Fruit fly (Drosophila melanogaster) whole organism, embryonic: ENCODE measurements around the gene Utx.

Source experiments
- Adf1 ChIP-seq: fragments of 200-800 bp; sonication (Bioruptor generic); IDR thresholded peaks from 2 replicates; pipeline ENCODE4 v1.3.6; 2022; ENCODE audit warnings: missing biosample characterization, missing genetic modification characterization
- Antp ChIP-seq: fragments of 200-800 bp; sonication (Bioruptor generic); optimal IDR thresholded peaks from 3 replicates; lab custom pipeline; 2016; ENCODE audit warnings: missing biosample characterization, missing genetic modification characterization
- Atf6 ChIP-seq: fragments of 200-800 bp; sonication (Bioruptor generic); IDR thresholded peaks from 2 replicates; pipeline ENCODE4 v1.3.6; 2022; ENCODE audit warnings: missing biosample characterization, missing genetic modification characterization
- Bdp1 ChIP-seq: fragments of 200-800 bp; sonication (Bioruptor generic); optimal IDR thresholded peaks from 3 replicates; lab custom pipeline; 2016; ENCODE audit warnings: missing biosample characterization, missing genetic modification characterization
- CG11085 ChIP-seq: fragments of 200-800 bp; sonication (Bioruptor generic); IDR thresholded peaks from 2 replicates; pipeline ENCODE4 v1.3.6; 2022; ENCODE audit warnings: missing biosample characterization, missing genetic modification characterization
- CG11093 ChIP-seq: fragments of 200-800 bp; sonication (Bioruptor generic); IDR thresholded peaks from 3 replicates; pipeline ENCODE4 v1.3.6; 2022; ENCODE audit warnings: missing biosample characterization, missing genetic modification characterization
- CG11695 ChIP-seq: fragments of 200-800 bp; sonication (Bioruptor generic); IDR thresholded peaks from 3 replicates; pipeline ENCODE4 v1.3.6; 2022; ENCODE audit warnings: missing biosample characterization, missing genetic modification characterization
- CG12104 ChIP-seq: fragments of 200-800 bp; sonication (Bioruptor generic); optimal IDR thresholded peaks from 3 replicates; lab custom pipeline; 2016; ENCODE audit warnings: missing biosample characterization, missing genetic modification characterization
- CG12769 ChIP-seq: fragments of 200-800 bp; sonication (Bioruptor generic); optimal IDR thresholded peaks from 2 replicates; lab custom pipeline; 2019; ENCODE audit warnings: missing biosample characterization, mild to moderate bottlenecking, missing genetic modification characterization, moderate library complexity
- CG13123 ChIP-seq: fragments of 200-800 bp; sonication (Bioruptor generic); optimal IDR thresholded peaks from 2 replicates; lab custom pipeline; 2016; ENCODE audit warnings: missing biosample characterization, missing genetic modification characterization
- CG16863 ChIP-seq: fragments of 200-800 bp; sonication (Bioruptor generic); optimal IDR thresholded peaks from 3 replicates; lab custom pipeline; 2016; ENCODE audit warnings: missing biosample characterization, missing genetic modification characterization
- CG17359 ChIP-seq: fragments of 200-800 bp; sonication (Bioruptor generic); optimal IDR thresholded peaks from 3 replicates; lab custom pipeline; 2018; ENCODE audit warnings: missing biosample characterization, mild to moderate bottlenecking, missing genetic modification characterization, moderate library complexity
- CG18599 ChIP-seq: fragments of 200-800 bp; sonication (Bioruptor generic); optimal IDR thresholded peaks from 3 replicates; lab custom pipeline; 2017; ENCODE audit warnings: missing biosample characterization, missing genetic modification characterization, mild to moderate bottlenecking, moderate library complexity, missing genetic modification reagents
- CG18619 ChIP-seq: fragments of 200-800 bp; sonication (Bioruptor generic); optimal IDR thresholded peaks from 3 replicates; lab custom pipeline; 2017; ENCODE audit warnings: missing biosample characterization, mild to moderate bottlenecking, missing genetic modification characterization
- CG2120 ChIP-seq: fragments of 200-800 bp; sonication (Bioruptor generic); optimal IDR thresholded peaks from 3 replicates; lab custom pipeline; 2016; ENCODE audit warnings: missing biosample characterization, missing genetic modification characterization
- CG2712 ChIP-seq: fragments of 200-800 bp; optimal IDR thresholded peaks from 3 replicates; lab custom pipeline; 2019; ENCODE audit warnings: missing biosample characterization, mild to moderate bottlenecking, missing genetic modification characterization, moderate library complexity
- CG30020 ChIP-seq: fragments of 200-800 bp; optimal IDR thresholded peaks from 2 replicates; lab custom pipeline; 2019; ENCODE audit warnings: missing biosample characterization, mild to moderate bottlenecking, missing genetic modification characterization, moderate library complexity
- CG3163 ChIP-seq: fragments of 200-800 bp; sonication (Bioruptor generic); optimal IDR thresholded peaks from 3 replicates; lab custom pipeline; 2016; ENCODE audit warnings: missing biosample characterization, missing genetic modification characterization
- CG34224 ChIP-seq: fragments of 200-800 bp; sonication (Bioruptor generic); IDR thresholded peaks from 3 replicates; pipeline ENCODE4 v1.3.6; 2022; ENCODE audit warnings: missing biosample characterization, missing genetic modification characterization; ENCODE audit not compliant: partially characterized antibody
- CG4424 ChIP-seq: fragments of 200-800 bp; sonication (Bioruptor generic); optimal IDR thresholded peaks from 3 replicates; lab custom pipeline; 2016; ENCODE audit warnings: missing biosample characterization, missing genetic modification characterization
- CG4707 ChIP-seq: fragments of 200-800 bp; sonication (Bioruptor generic); optimal IDR thresholded peaks from 2 replicates; lab custom pipeline; 2018; ENCODE audit warnings: missing biosample characterization, mild to moderate bottlenecking, missing genetic modification characterization, moderate library complexity
- CG4730 ChIP-seq: fragments of 200-800 bp; sonication (Bioruptor generic); IDR thresholded peaks from 2 replicates; pipeline ENCODE4 v1.3.6; 2022; ENCODE audit warnings: missing biosample characterization, missing genetic modification characterization
- CG7357 ChIP-seq: fragments of 200-800 bp; sonication (Bioruptor generic); IDR thresholded peaks from 3 replicates; pipeline ENCODE4 v1.3.6; 2022; ENCODE audit warnings: missing biosample characterization, missing genetic modification characterization
- CG8290 ChIP-seq, 3 experiments: fragments of 200-800 bp; sonication (Bioruptor generic); optimal IDR thresholded peaks; 2 replicates each; lab custom pipeline; 2016 to 2019; ENCODE audit warnings: missing biosample characterization in 3 of 3, missing genetic modification characterization in 3 of 3, mild to moderate bottlenecking in 2 of 3, moderate library complexity in 1 of 3
- CG8478 ChIP-seq: fragments of >200 bp; optimal IDR thresholded peaks from 2 replicates; lab custom pipeline; 2018
- CG8944 ChIP-seq: fragments of 200-800 bp; sonication (Bioruptor generic); optimal IDR thresholded peaks from 3 replicates; lab custom pipeline; 2016; ENCODE audit warnings: missing biosample characterization, missing genetic modification characterization
- CG9817 ChIP-seq: fragments of 200-800 bp; sonication (Bioruptor generic); optimal IDR thresholded peaks from 2 replicates; lab custom pipeline; 2018; ENCODE audit warnings: missing biosample characterization, mild to moderate bottlenecking, missing genetic modification characterization, moderate library complexity
- CkIIα-i1 ChIP-seq: fragments of 200-800 bp; sonication (Bioruptor generic); IDR thresholded peaks from 2 replicates; pipeline ENCODE4 v1.3.6; 2022; ENCODE audit warnings: missing biosample characterization, missing genetic modification characterization
- CrebB ChIP-seq: fragments of 200-800 bp; sonication (Bioruptor generic); optimal IDR thresholded peaks from 3 replicates; lab custom pipeline; 2018; ENCODE audit warnings: missing biosample characterization, mild to moderate bottlenecking, missing genetic modification characterization
- Dip2 ChIP-seq: fragments of 200-800 bp; sonication (Bioruptor generic); IDR thresholded peaks from 2 replicates; pipeline ENCODE4 v1.3.6; 2022; ENCODE audit warnings: missing biosample characterization, missing genetic modification characterization
- Fer1 ChIP-seq: fragments of 200-800 bp; sonication (Bioruptor generic); optimal IDR thresholded peaks from 2 replicates; lab custom pipeline; 2017; ENCODE audit warnings: missing biosample characterization, mild to moderate bottlenecking, missing genetic modification characterization
- Hr39 ChIP-seq: fragments of >200 bp; optimal IDR thresholded peaks from 2 replicates; lab custom pipeline; 2017
- Jarid2 ChIP-seq: fragments of 200-800 bp; sonication (Bioruptor generic); optimal IDR thresholded peaks from 3 replicates; lab custom pipeline; 2017; ENCODE audit warnings: mild to moderate bottlenecking, missing biosample characterization, missing genetic modification reagents, missing genetic modification characterization
- Rx ChIP-seq: fragments of 200-800 bp; sonication (Bioruptor generic); IDR thresholded peaks from 2 replicates; pipeline ENCODE4 v1.3.6; 2022; ENCODE audit warnings: missing biosample characterization, missing genetic modification characterization
- aop ChIP-seq: fragments of 200-800 bp; sonication (Bioruptor generic); IDR thresholded peaks from 2 replicates; pipeline ENCODE4 v1.3.6; 2022; ENCODE audit warnings: missing biosample characterization, missing genetic modification characterization
- cad ChIP-seq: fragments of >200 bp; optimal IDR thresholded peaks from 2 replicates; lab custom pipeline; 2017; ENCODE audit warnings: missing biosample characterization, missing genetic modification characterization
- chm ChIP-seq: fragments of 200-800 bp; sonication (Bioruptor generic); IDR thresholded peaks from 2 replicates; pipeline ENCODE4 v1.3.6; 2022; ENCODE audit warnings: missing biosample characterization, missing genetic modification characterization
- dpn ChIP-seq, 2 experiments: fragments of 200-800 bp; sonication (Bioruptor generic); optimal IDR thresholded peaks; 3 replicates each; lab custom pipeline; 2016; ENCODE audit warnings: missing biosample characterization in 2 of 2, missing genetic modification characterization in 2 of 2
- eyg ChIP-seq: fragments of 200-800 bp; sonication (Bioruptor generic); optimal IDR thresholded peaks from 3 replicates; lab custom pipeline; 2016; ENCODE audit warnings: missing biosample characterization, missing genetic modification characterization
- fru ChIP-seq: fragments of >200 bp; optimal IDR thresholded peaks from 2 replicates; lab custom pipeline; 2017
- lmd ChIP-seq: fragments of 200-800 bp; sonication (Bioruptor generic); IDR thresholded peaks from 2 replicates; pipeline ENCODE4 v1.3.6; 2022; ENCODE audit warnings: missing biosample characterization, missing genetic modification characterization
- maf-S ChIP-seq: fragments of 200-800 bp; sonication (Bioruptor generic); optimal IDR thresholded peaks from 2 replicates; lab custom pipeline; 2016; ENCODE audit warnings: missing biosample characterization, missing genetic modification characterization
- prd ChIP-seq, 3 experiments: fragments of >200 bp in 2 of 3; fragments of 200-800 bp in 1 of 3; sonication (Bioruptor generic) in 1 of 3; optimal IDR thresholded peaks in 2 of 3; IDR thresholded peaks in 1 of 3; 2 replicates in 2 of 3; 3 replicates in 1 of 3; pipeline versions ENCODE4 v1.3.6 to Lab custom; 2017 to 2022; ENCODE audit warnings: missing biosample characterization in 1 of 3, missing genetic modification characterization in 1 of 3
- pzg ChIP-seq: fragments of 200-800 bp; sonication (Bioruptor generic); optimal IDR thresholded peaks from 3 replicates; lab custom pipeline; 2018; ENCODE audit warnings: missing biosample characterization, mild to moderate bottlenecking, missing genetic modification characterization, moderate library complexity
- ranshi ChIP-seq: fragments of 200-800 bp; sonication (Bioruptor generic); IDR thresholded peaks from 2 replicates; pipeline ENCODE4 v1.3.6; 2022; ENCODE audit warnings: missing biosample characterization, missing genetic modification characterization
- ro ChIP-seq: fragments of 200-800 bp; sonication (Bioruptor generic); IDR thresholded peaks from 2 replicates; pipeline ENCODE4 v1.3.6; 2022; ENCODE audit warnings: missing biosample characterization, missing genetic modification characterization
- sc ChIP-seq, 3 experiments: fragments of >200 bp in 2 of 3; fragments of 200-800 bp in 1 of 3; sonication (Bioruptor generic) in 1 of 3; optimal IDR thresholded peaks; 2 replicates in 2 of 3; 3 replicates in 1 of 3; lab custom pipeline; 2017; ENCODE audit warnings: mild to moderate bottlenecking in 1 of 3, missing biosample characterization in 1 of 3, missing genetic modification characterization in 1 of 3, missing genetic modification reagents in 1 of 3
- sd ChIP-seq: fragments of 200-800 bp; sonication (Bioruptor generic); optimal IDR thresholded peaks from 3 replicates; lab custom pipeline; 2018; ENCODE audit warnings: missing biosample characterization, mild to moderate bottlenecking, missing genetic modification characterization, moderate library complexity
- sens-2 ChIP-seq: fragments of 200-800 bp; sonication (Bioruptor generic); IDR thresholded peaks from 2 replicates; pipeline ENCODE4 v1.3.6; 2022; ENCODE audit warnings: missing biosample characterization, missing genetic modification characterization
- sisA ChIP-seq: fragments of 200-800 bp; sonication (Bioruptor generic); IDR thresholded peaks from 2 replicates; pipeline ENCODE4 v1.3.6; 2022; ENCODE audit warnings: missing biosample characterization, missing genetic modification characterization
- wek ChIP-seq: fragments of 200-800 bp; sonication (Bioruptor generic); optimal IDR thresholded peaks from 3 replicates; lab custom pipeline; 2018; ENCODE audit warnings: missing biosample characterization, mild to moderate bottlenecking, missing genetic modification characterization, moderate library complexity

Utx gene

DNA sequence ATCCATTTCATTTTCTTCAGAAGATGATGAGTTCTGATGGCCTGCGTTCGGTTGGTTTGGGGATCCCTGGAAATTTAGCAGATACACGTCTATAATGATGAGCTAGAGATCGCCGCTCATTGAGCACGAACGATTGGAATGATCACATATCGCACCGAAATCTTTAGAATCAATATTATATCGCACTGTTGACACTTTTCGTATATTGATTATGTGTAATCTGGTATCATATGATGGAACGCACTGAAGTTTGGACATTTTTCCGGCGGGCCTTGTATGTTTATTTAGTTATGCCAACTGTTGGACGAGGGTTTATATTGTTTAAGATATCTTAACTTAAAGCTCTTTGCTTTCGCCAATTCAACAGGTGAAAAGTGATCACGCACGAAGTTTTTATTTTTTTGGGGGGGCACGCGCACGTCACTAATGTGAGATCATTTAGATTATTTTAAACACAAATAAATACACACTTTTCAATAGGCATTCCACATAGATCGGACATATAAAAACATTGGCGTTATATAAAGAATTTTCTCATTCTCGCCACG, 42.5 kb upstream of the Utx start (continued):
- TF ChIP-seq eyg (no peak), CG30020 (tag; lab: Kevin White, UChicago) (no peak), CG4707 (GFP tag; lab: Kevin White, UChicago) (no peak), fru (lab: Kevin White, UChicago) (no peak), CG9817 (tag; lab: Kevin White, UChicago) (no peak), CG8290 (GFP tag; optimal IDR thresholded peaks at IDR 0.05; lab: Kevin White, UChicago) (no peak), CG8290 (tag; optimal IDR thresholded peaks at IDR 0.05; lab: Kevin White, UChicago) (peak; percentile 26 to 36), CG13123 (no peak), Antp (GFP tag; lab: Kevin White, UChicago) (peak; percentile 18), CG16863 (GFP tag; lab: Kevin White, UChicago) (no peak), chm (GFP tag; lab: Robert Waterston, UW) (no peak), CG2120 (GFP tag; lab: Kevin White, UChicago) (no peak), Fer1 (GFP tag; lab: Kevin White, UChicago) (no peak), sd (tag; lab: Kevin White, UChicago) (no peak), CG18599 (GFP tag; lab: Kevin White, UChicago) (no peak), CG17359 (tag; lab: Kevin White, UChicago) (no peak), maf-S (GFP tag; lab: Kevin White, UChicago) (no peak), Bdp1 (no peak), CG11093 (no peak), CG8478 (lab: Kevin White, UChicago) (no peak), CG8944 (GFP tag; lab: Kevin White, UChicago) (no peak), aop (no peak), CrebB (no peak), wek (GFP tag; lab: Kevin White, UChicago) (no peak), prd (optimal IDR thresholded peaks at IDR 0.05; lab: Kevin White, UChicago) (no peak), prd (GFP tag; IDR thresholded peaks at IDR 0.05; lab: Robert Waterston, UW) (no peak), Rx (GFP tag; lab: Robert Waterston, UW) (no peak), Hr39 (lab: Kevin White, UChicago) (no peak), dpn (GFP tag; optimal IDR thresholded peaks at IDR 0.05; lab: Kevin White, UChicago) (peak; percentile 6 to 28), sisA (GFP tag; lab: Robert Waterston, UW) (no peak), ranshi (GFP tag; lab: Robert Waterston, UW) (no peak), sc (optimal IDR thresholded peaks at IDR 0.05; lab: Kevin White, UChicago) (no peak), sc (GFP tag; optimal IDR thresholded peaks at IDR 0.05; lab: Kevin White, UChicago) (no peak), lmd (GFP tag; lab: Robert Waterston, UW) (no peak; the same call in 1 of the 2 replicates), pzg (no peak), CG4730 (GFP tag; lab: Robert Waterston, UW) (no peak), CG4424 (GFP tag; lab: Kevin White, UChicago) (peak; percentile 36), CG11695 (GFP tag; lab: Robert Waterston, UW) (0 out of 3 replicates have a peak, but pooled peaks have one; percentile 15), CkIIα-i1 (no peak), Jarid2 (GFP tag; lab: Kevin White, UChicago) (no peak), CG7357 (GFP tag; lab: Robert Waterston, UW) (no peak), Dip2 (GFP tag; lab: Robert Waterston, UW) (no peak), CG3163 (GFP tag; lab: Kevin White, UChicago) (no peak), cad (no peak), CG2712 (tag; lab: Kevin White, UChicago) (no peak), CG18619 (GFP tag; lab: Kevin White, UChicago) (no peak), CG11085 (GFP tag; lab: Robert Waterston, UW) (no peak), CG12104 (GFP tag; lab: Kevin White, UChicago) (no peak), Atf6 (GFP tag; lab: Robert Waterston, UW) (no peak), ro (GFP tag; lab: Robert Waterston, UW) (no peak), CG34224 (GFP tag; lab: Robert Waterston, UW) (no peak), sens-2 (GFP tag; lab: Robert Waterston, UW) (no peak), Adf1 (no peak), CG12769 (tag; lab: Kevin White, UChicago) (no peak)
